Worm (Caenorhabditis elegans) whole organism, L1 larva: ENCODE measurements around the gene T05D4.5.

Source experiments
- ama-1 ChIP-seq: fragments of 150-350 bp; optimal IDR thresholded peaks from 2 replicates; lab custom pipeline; 2014
- ceh-82 ChIP-seq, 3 experiments: fragments of 150-350 bp in 1 of 3; sonication (generic microtip) in 2 of 3; optimal IDR thresholded peaks; 2 replicates each; lab custom pipeline; 2014 to 2017; ENCODE audit warnings: missing biosample characterization in 3 of 3, missing genetic modification characterization in 3 of 3
- jun-1 ChIP-seq: fragments of 150-350 bp; optimal IDR thresholded peaks from 2 replicates; lab custom pipeline; 2014; ENCODE audit warnings: missing biosample characterization, missing genetic modification reagents, missing genetic modification characterization
- lin-13 ChIP-seq: fragments of 150-350 bp; optimal IDR thresholded peaks from 2 replicates; lab custom pipeline; 2014; ENCODE audit warnings: missing biosample characterization, missing genetic modification reagents, missing genetic modification characterization
- lin-39 ChIP-seq: fragments of 150-350 bp; optimal IDR thresholded peaks from 2 replicates; lab custom pipeline; 2014; ENCODE audit warnings: missing biosample characterization, missing genetic modification reagents, missing genetic modification characterization
- nhr-12 ChIP-seq: sonication (generic microtip); optimal IDR thresholded peaks from 2 replicates; lab custom pipeline; 2017; ENCODE audit warnings: missing biosample characterization, missing genetic modification characterization
- nhr-77 ChIP-seq: fragments of 150-350 bp; optimal IDR thresholded peaks from 2 replicates; lab custom pipeline; 2014; ENCODE audit warnings: missing biosample characterization, missing genetic modification characterization
- nhr-90 ChIP-seq: sonication (generic microtip); optimal IDR thresholded peaks from 2 replicates; lab custom pipeline; 2016; ENCODE audit warnings: mild to moderate bottlenecking, missing genetic modification characterization, missing compliant biosample characterization; ENCODE audit not compliant: poor library complexity
- pqm-1 ChIP-seq: sonication (generic microtip); optimal IDR thresholded peaks from 3 replicates; lab custom pipeline; 2017; ENCODE audit warnings: missing biosample characterization, missing genetic modification characterization
- snpc-4 ChIP-seq: fragments of 150-350 bp; optimal IDR thresholded peaks from 2 replicates; lab custom pipeline; 2014; ENCODE audit warnings: missing biosample characterization, missing genetic modification characterization
- tbx-2 ChIP-seq: sonication (generic microtip); optimal IDR thresholded peaks from 2 replicates; lab custom pipeline; 2016; ENCODE audit warnings: missing genetic modification characterization, missing compliant biosample characterization
- xbp-1 ChIP-seq: sonication (generic microtip); optimal IDR thresholded peaks from 2 replicates; lab custom pipeline; 2016; ENCODE audit warnings: missing genetic modification characterization, missing compliant biosample characterization
- zag-1 ChIP-seq: fragments of 150-350 bp; optimal IDR thresholded peaks from 2 replicates; lab custom pipeline; 2014; ENCODE audit warnings: missing biosample characterization, missing genetic modification characterization

ce11 chrIII:13622268-13622667, 41.6 kb downstream of the T05D4.5 start, which contains the start of gene hip-1:
- TF ChIP-seq zag-1 (tag; lab: Kevin White, UChicago) (no peak), snpc-4 (tag; lab: Kevin White, UChicago) (peak; percentile 30), ceh-82 (tag; optimal IDR thresholded peaks at IDR 0.05; lab: Kevin White, UChicago) (peak; percentile 18 to 45 (median 29)), pqm-1 (tag; lab: Kevin White, UChicago) (no peak), lin-13 (GFP tag; lab: Kevin White, UChicago) (peak; percentile 49), nhr-90 (peak; percentile 39), tbx-2 (tag; lab: Kevin White, UChicago) (peak; percentile 41), nhr-12 (tag; lab: Kevin White, UChicago) (no peak), nhr-77 (no peak), ama-1 (lab: Kevin White, UChicago) (no peak), jun-1 (tag; lab: Kevin White, UChicago) (no peak), xbp-1 (tag; lab: Kevin White, UChicago) (peak; percentile 54), lin-39 (tag; lab: Kevin White, UChicago) (no peak)
